Worm (Caenorhabditis elegans): ENCODE results near the gene K07D4.4.

K07D4.4 gene

DNA sequence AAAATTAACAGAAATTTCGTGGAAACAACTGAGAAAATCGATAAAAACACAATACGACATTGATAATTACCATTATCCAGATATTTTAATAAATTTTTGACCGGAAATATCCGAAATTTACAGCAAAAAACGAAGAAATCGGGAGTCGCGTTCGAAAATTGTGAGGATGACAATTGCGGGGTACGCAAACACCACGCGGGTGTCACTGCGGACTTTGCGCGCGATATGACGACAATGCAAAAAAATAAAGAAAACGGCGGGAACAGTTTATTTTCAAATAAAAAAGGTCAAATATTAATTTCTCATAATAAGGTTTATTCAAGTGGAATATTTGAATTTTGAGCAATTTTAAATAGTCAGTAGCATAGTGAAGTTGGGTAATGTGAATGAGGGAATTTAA, 12.2 kb upstream of the K07D4.4 start, which contains the start of gene rpn-11 (continued):
- TF ChIP-seq ceh-8 (GFP tag; optimal IDR thresholded peaks at IDR 0.05) (peak; percentile 82), egl-27 (tag; optimal IDR thresholded peaks at IDR 0.05) (no peak), ets-5 (GFP tag; IDR thresholded peaks at IDR 0.05) (no peak), lin-35 (GFP tag; optimal IDR thresholded peaks at IDR 0.05) (peak; percentile 98), nhr-76 (tag; optimal IDR thresholded peaks at IDR 0.05) (no peak), mep-1 (tag; optimal IDR thresholded peaks at IDR 0.05) (peak; percentile 90), skn-1 (tag; optimal IDR thresholded peaks at IDR 0.05) (peak; percentile 99), isw-1 (GFP tag; IDR thresholded peaks at IDR 0.05) (peak; percentile 89), nhr-20 (tag; optimal IDR thresholded peaks at IDR 0.05) (peak; percentile 88), C34B4.2 (tag; optimal IDR thresholded peaks at IDR 0.05) (no peak), nhr-84 (tag; optimal IDR thresholded peaks at IDR 0.05) (no peak), unc-130 (tag; optimal IDR thresholded peaks at IDR 0.05) (peak; percentile 28), lin-13 (GFP tag; optimal IDR thresholded peaks at IDR 0.05) (peak; percentile 65), vab-15 (tag; optimal IDR thresholded peaks at IDR 0.05) (peak; percentile 12), lin-15B (tag; optimal IDR thresholded peaks at IDR 0.05) (peak; percentile 72), jun-1 (tag; optimal IDR thresholded peaks at IDR 0.05) (peak; percentile 71), pqm-1 (tag; optimal IDR thresholded peaks at IDR 0.05) (no peak), grh-1 (GFP tag; IDR thresholded peaks at IDR 0.05) (peak; percentile 81), ceh-82 (tag; optimal IDR thresholded peaks at IDR 0.05) (peak; percentile 79 to 92 (median 87)), ceh-63 (GFP tag; optimal IDR thresholded peaks at IDR 0.05) (no peak), unc-98 (GFP tag; IDR thresholded peaks at IDR 0.05) (peak; percentile 27; the same call in 1 of the 2 replicates), nhr-237 (tag; optimal IDR thresholded peaks at IDR 0.05) (peak; percentile 36), hpl-2 (GFP tag; optimal IDR thresholded peaks at IDR 0.05) (peak; percentile 40), lin-14 (GFP tag; optimal IDR thresholded peaks at IDR 0.05) (peak; percentile 83), fkh-8 (tag; optimal IDR thresholded peaks at IDR 0.05) (peak; percentile 84), efl-3 (GFP tag; optimal IDR thresholded peaks at IDR 0.05) (peak; percentile 39), aly-2 (tag; optimal IDR thresholded peaks at IDR 0.05) (peak; percentile 22), pax-3 (tag; optimal IDR thresholded peaks at IDR 0.05) (peak; percentile 79), nhr-19 (GFP tag; conservative IDR thresholded peaks at IDR 0.05) (peak; percentile 88), fos-1 (tag; optimal IDR thresholded peaks at IDR 0.05) (peak; percentile 27), xbp-1 (tag; optimal IDR thresholded peaks at IDR 0.05) (peak; percentile 88), dsc-1 (tag; optimal IDR thresholded peaks at IDR 0.05) (peak; percentile 88), nhr-12 (tag; optimal IDR thresholded peaks at IDR 0.05) (no peak), blmp-1 (tag; optimal IDR thresholded peaks at IDR 0.05) (peak; percentile 50), unc-30 (tag; optimal IDR thresholded peaks at IDR 0.05) (peak; percentile 18), C16A3.4 (tag; optimal IDR thresholded peaks at IDR 0.05) (peak; percentile 66), egl-13 (tag; optimal IDR thresholded peaks at IDR 0.05) (peak; percentile 89), F16B12.6 (tag; optimal IDR thresholded peaks at IDR 0.05) (peak; percentile 98), lir-3 (tag; optimal IDR thresholded peaks at IDR 0.05; ENCODE audit: poor library complexity) (peak; percentile 81), mdl-1 (tag; optimal IDR thresholded peaks at IDR 0.05) (peak; percentile 52 to 75), irx-1 (tag; optimal IDR thresholded peaks at IDR 0.05) (peak; percentile 75)

DNA sequence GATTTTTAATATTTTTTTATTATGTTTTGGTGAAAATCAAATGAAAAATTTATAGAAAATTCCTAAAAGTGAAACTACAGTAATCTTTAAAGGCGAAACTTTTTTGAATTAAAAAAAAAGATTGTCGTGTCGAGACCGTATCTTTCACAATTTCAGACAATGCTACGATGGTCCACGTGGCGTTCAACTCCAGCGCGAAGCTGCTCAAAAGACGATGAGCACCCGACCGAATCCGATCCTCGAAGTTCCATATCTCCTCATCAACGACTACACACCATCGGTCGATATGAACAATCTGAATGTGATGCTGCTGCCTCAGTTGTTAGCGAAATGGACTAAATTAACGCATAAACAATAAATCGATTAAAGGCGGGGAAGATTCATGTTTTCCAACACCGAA, 10.5 kb upstream of the K07D4.4 start:
- TF ChIP-seq lin-13 (GFP tag; optimal IDR thresholded peaks at IDR 0.05): no peak
- TF ChIP-seq efl-1 (optimal IDR thresholded peaks at IDR 0.05): no peak
- peak in 1 of 2 experiments; percentile 19 for TF ChIP-seq efl-1 (GFP tag; optimal IDR thresholded peaks at IDR 0.05 in 1 of 2)
